Worm (Caenorhabditis elegans): ENCODE measurements around the gene cpg-2.
"Not testable (repeated sequence)": the region's sequence is repeated elsewhere in the genome, so short reads cannot be mapped to it uniquely, and the experiment has no call there.

Gene cpg-2

ce11 chrIII:7136015-7136414 is 32.2 kb upstream of the cpg-2 start, which contains the start of gene B0280.17:
B0280.17 (minus strand) TSS chrIII:7136115.
- TF ChIP-seq ref-1 (GFP tag; conservative IDR thresholded peaks at IDR 0.05) (no peak), med-1 (GFP tag; optimal IDR thresholded peaks at IDR 0.05; ENCODE audit: insufficient read depth) (no peak), ztf-23 (GFP tag; IDR thresholded peaks at IDR 0.05) (no peak), flt-1 (GFP tag; IDR thresholded peaks at IDR 0.05) (no peak), tab-1 (GFP tag; IDR thresholded peaks at IDR 0.05) (no peak), klf-2 (GFP tag; conservative IDR thresholded peaks at IDR 0.05) (no peak), ztf-29 (GFP tag; IDR thresholded peaks at IDR 0.05) (no peak), cog-1 (tag; optimal IDR thresholded peaks at IDR 0.05) (no peak), T22C8.4 (GFP tag; IDR thresholded peaks at IDR 0.05) (no peak)

- TF ChIP-seq flt-1 (GFP tag; IDR thresholded peaks at IDR 0.05), result no peak
- TF ChIP-seq tab-1 (GFP tag; IDR thresholded peaks at IDR 0.05), result no peak
- TF ChIP-seq ztf-23 (GFP tag; IDR thresholded peaks at IDR 0.05), result no peak
- TF ChIP-seq T22C8.4 (GFP tag; IDR thresholded peaks at IDR 0.05), result no peak
- no peak for TF ChIP-seq ref-1 (GFP tag; conservative IDR thresholded peaks at IDR 0.05)
- TF ChIP-seq klf-2 (GFP tag; conservative IDR thresholded peaks at IDR 0.05), result no peak
- TF ChIP-seq ztf-29 (GFP tag; IDR thresholded peaks at IDR 0.05), result no peak
These were observed 29.8 kb upstream of the cpg-2 start, which contains the start of the genes pot-1 and ggtb-1 for ce11 chrIII:7133559-7133958. pot-1 (minus strand) TSS chrIII:7133678. ggtb-1 (plus strand) TSS chrIII:7133766.

- not testable (repeated sequence) for TF ChIP-seq klf-2 (GFP tag; conservative IDR thresholded peaks at IDR 0.05); flt-1 (GFP tag; IDR thresholded peaks at IDR 0.05); ztf-29 (GFP tag; IDR thresholded peaks at IDR 0.05)
These were observed 24.8 kb upstream of the cpg-2 start, which contains the start of gene viro-2 for ce11 chrIII:7128601-7129000. viro-2 (plus strand) TSS chrIII:7128901.

- TF ChIP-seq T22C8.4 (GFP tag; IDR thresholded peaks at IDR 0.05), result no peak
- TF ChIP-seq tab-1 (GFP tag; IDR thresholded peaks at IDR 0.05), result no peak
- TF ChIP-seq flt-1 (GFP tag; IDR thresholded peaks at IDR 0.05), result no peak
- TF ChIP-seq ztf-23 (GFP tag; IDR thresholded peaks at IDR 0.05), result no peak
- TF ChIP-seq ref-1 (GFP tag; conservative IDR thresholded peaks at IDR 0.05), result no peak
- no peak for TF ChIP-seq cog-1 (tag; optimal IDR thresholded peaks at IDR 0.05)
- TF ChIP-seq ztf-29 (GFP tag; IDR thresholded peaks at IDR 0.05), result no peak
- TF ChIP-seq med-1 (GFP tag; optimal IDR thresholded peaks at IDR 0.05; ENCODE audit: insufficient read depth), result no peak
- no peak for TF ChIP-seq klf-2 (GFP tag; conservative IDR thresholded peaks at IDR 0.05)
These were observed 20.6 kb upstream of the cpg-2 start, which contains the start of gene B0280.2 for ce11 chrIII:7124364-7124763. B0280.2 (plus strand) TSS chrIII:7124664.

ce11 chrIII:7122860-7123259 is 19.1 kb upstream of the cpg-2 start, which contains the start of the genes B0280.9 and rpia-1:
B0280.9 (minus strand) TSS chrIII:7122895.
rpia-1 (plus strand) TSS chrIII:7123128.
- TF ChIP-seq klf-2 (GFP tag; conservative IDR thresholded peaks at IDR 0.05) (no peak), tab-1 (GFP tag; IDR thresholded peaks at IDR 0.05) (no peak), T22C8.4 (GFP tag; IDR thresholded peaks at IDR 0.05) (no peak), cog-1 (tag; optimal IDR thresholded peaks at IDR 0.05) (no peak), flt-1 (GFP tag; IDR thresholded peaks at IDR 0.05) (no peak), ztf-29 (GFP tag; IDR thresholded peaks at IDR 0.05) (no peak), ref-1 (GFP tag; conservative IDR thresholded peaks at IDR 0.05) (no peak), med-1 (GFP tag; optimal IDR thresholded peaks at IDR 0.05; ENCODE audit: insufficient read depth) (no peak), ztf-23 (GFP tag; IDR thresholded peaks at IDR 0.05) (no peak)

ce11 chrIII:7120477-7120876 is 16.7 kb upstream of the cpg-2 start:
- TF ChIP-seq ref-1 (GFP tag; conservative IDR thresholded peaks at IDR 0.05) (no peak), ztf-23 (GFP tag; IDR thresholded peaks at IDR 0.05) (no peak), cog-1 (tag; optimal IDR thresholded peaks at IDR 0.05) (no peak), ztf-29 (GFP tag; IDR thresholded peaks at IDR 0.05) (no peak), med-1 (GFP tag; optimal IDR thresholded peaks at IDR 0.05; ENCODE audit: insufficient read depth) (no peak), tab-1 (GFP tag; IDR thresholded peaks at IDR 0.05) (no peak), T22C8.4 (GFP tag; IDR thresholded peaks at IDR 0.05) (no peak), flt-1 (GFP tag; IDR thresholded peaks at IDR 0.05) (no peak), klf-2 (GFP tag; conservative IDR thresholded peaks at IDR 0.05) (no peak)

- no peak for TF ChIP-seq klf-2 (GFP tag; conservative IDR thresholded peaks at IDR 0.05)
- peak; percentile 41 for TF ChIP-seq cog-1 (tag; optimal IDR thresholded peaks at IDR 0.05)
These were observed 12.9 kb upstream of the cpg-2 start for ce11 chrIII:7116615-7117252.

- TF ChIP-seq T22C8.4 (GFP tag; IDR thresholded peaks at IDR 0.05), result no peak
- TF ChIP-seq ref-1 (GFP tag; conservative IDR thresholded peaks at IDR 0.05), result no peak
- no peak for TF ChIP-seq ztf-29 (GFP tag; IDR thresholded peaks at IDR 0.05)
- TF ChIP-seq med-1 (GFP tag; optimal IDR thresholded peaks at IDR 0.05; ENCODE audit: insufficient read depth), result no peak
- no peak for TF ChIP-seq flt-1 (GFP tag; IDR thresholded peaks at IDR 0.05)
- TF ChIP-seq ztf-23 (GFP tag; IDR thresholded peaks at IDR 0.05), result no peak
- TF ChIP-seq klf-2 (GFP tag; conservative IDR thresholded peaks at IDR 0.05), result no peak
- TF ChIP-seq cog-1 (tag; optimal IDR thresholded peaks at IDR 0.05), result no peak
- TF ChIP-seq tab-1 (GFP tag; IDR thresholded peaks at IDR 0.05), result no peak
These were observed 11.2 kb upstream of the cpg-2 start, which contains the start of gene nhr-10 for ce11 chrIII:7114952-7115488. nhr-10 (minus strand) TSS chrIII:7115438.

ce11 chrIII:7112285-7112684 is 8.5 kb upstream of the cpg-2 start:
- TF ChIP-seq med-1 (GFP tag; optimal IDR thresholded peaks at IDR 0.05; ENCODE audit: insufficient read depth) (no peak), klf-2 (GFP tag; conservative IDR thresholded peaks at IDR 0.05) (no peak), tab-1 (GFP tag; IDR thresholded peaks at IDR 0.05) (no peak), ref-1 (GFP tag; conservative IDR thresholded peaks at IDR 0.05) (no peak), ztf-23 (GFP tag; IDR thresholded peaks at IDR 0.05) (no peak), cog-1 (tag; optimal IDR thresholded peaks at IDR 0.05) (no peak), flt-1 (GFP tag; IDR thresholded peaks at IDR 0.05) (no peak), ztf-29 (GFP tag; IDR thresholded peaks at IDR 0.05) (no peak), T22C8.4 (GFP tag; IDR thresholded peaks at IDR 0.05) (no peak)

Measured in whole organism, midembryonic.